Worm (Caenorhabditis elegans): ENCODE data around the gene F44E2.7.

The F44E2.7 gene

DNA sequence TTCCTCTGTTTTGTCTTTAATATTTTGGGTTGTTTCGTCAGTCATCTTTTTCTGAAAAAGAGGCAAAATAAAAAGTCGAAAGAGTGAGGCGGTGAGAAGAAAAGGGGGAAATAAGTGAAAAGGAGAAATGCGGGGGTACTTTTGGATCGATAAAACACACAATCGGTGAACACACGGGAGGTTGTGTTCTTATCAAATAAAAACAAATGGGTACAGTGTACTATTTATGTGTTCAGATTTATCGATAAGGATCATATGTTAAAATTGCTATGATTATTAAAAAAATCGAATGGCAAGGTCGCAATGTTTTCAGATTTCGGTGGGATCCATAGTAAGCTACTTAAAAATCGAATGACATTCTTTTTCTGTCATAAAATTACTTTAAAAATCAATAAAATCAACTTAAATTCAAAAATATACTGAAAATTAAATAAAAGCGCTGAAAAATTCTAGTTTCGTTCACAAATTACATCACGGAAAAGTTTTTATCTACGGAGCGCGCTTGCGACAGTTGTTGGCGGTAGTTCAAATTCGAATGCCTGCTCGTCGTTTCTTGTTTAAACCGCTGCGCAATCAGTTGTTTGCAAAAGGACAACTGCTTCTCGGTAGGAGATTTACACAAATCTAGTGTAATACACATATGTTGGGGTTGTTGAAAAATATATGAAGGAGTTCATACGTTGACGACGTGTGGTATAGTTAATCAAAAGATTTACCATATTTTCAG is 38.9 kb downstream of the F44E2.7 start, which contains the start of gene prx-19:
TSS of gene prx-19 (minus strand) at position 51 of the 727 bp plus-strand sequence.
- TF ChIP-seq Y22D7AL.16 (tag; optimal IDR thresholded peaks at IDR 0.05) (no peak), ceh-34 (tag; optimal IDR thresholded peaks at IDR 0.05) (no peak), lim-6 (tag; optimal IDR thresholded peaks at IDR 0.05) (no peak), unc-3 (GFP tag; conservative IDR thresholded peaks at IDR 0.05) (no peak), unc-3 (tag; optimal IDR thresholded peaks at IDR 0.05) (no peak), unc-55 (GFP tag; optimal IDR thresholded peaks at IDR 0.05) (peak; percentile 15), elt-2 (tag; optimal IDR thresholded peaks at IDR 0.05) (peak; percentile 26), ceh-45 (GFP tag; IDR thresholded peaks at IDR 0.05) (no peak), unc-42 (tag; optimal IDR thresholded peaks at IDR 0.05) (peak; percentile 85), ceh-22 (tag; optimal IDR thresholded peaks at IDR 0.05) (no peak), npax-4 (tag; optimal IDR thresholded peaks at IDR 0.05) (no peak), nfya-1 (tag; optimal IDR thresholded peaks at IDR 0.05) (peak; percentile 43), elt-4 (tag; optimal IDR thresholded peaks at IDR 0.05) (no peak), K09A11.1 (tag; optimal IDR thresholded peaks at IDR 0.05; ENCODE audit: insufficient read depth) (no peak), pqm-1 (tag; optimal IDR thresholded peaks at IDR 0.05) (no peak), rnt-1 (tag; optimal IDR thresholded peaks at IDR 0.05) (no peak), hlh-30 (tag; optimal IDR thresholded peaks at IDR 0.05; ENCODE audit: insufficient read depth) (no peak), hlh-8 (tag; optimal IDR thresholded peaks at IDR 0.05) (no peak), ztf-16 (tag; optimal IDR thresholded peaks at IDR 0.05) (no peak), T23F11.4 (GFP tag; optimal IDR thresholded peaks at IDR 0.05) (no peak), fkh-10 (GFP tag; optimal IDR thresholded peaks at IDR 0.05) (no peak), ahr-1 (tag; optimal IDR thresholded peaks at IDR 0.05) (no peak), ceh-2 (tag; optimal IDR thresholded peaks at IDR 0.05) (no peak), hlh-13 (GFP tag; optimal IDR thresholded peaks at IDR 0.05) (no peak), ceh-24 (tag; optimal IDR thresholded peaks at IDR 0.05) (no peak), ceh-19 (GFP tag; optimal IDR thresholded peaks at IDR 0.05) (no peak), ceh-18 (tag; optimal IDR thresholded peaks at IDR 0.05) (no peak), pag-3 (tag; optimal IDR thresholded peaks at IDR 0.05; ENCODE audit: borderline replicate concordance) (no peak), lin-11 (tag; optimal IDR thresholded peaks at IDR 0.05) (no peak)

DNA sequence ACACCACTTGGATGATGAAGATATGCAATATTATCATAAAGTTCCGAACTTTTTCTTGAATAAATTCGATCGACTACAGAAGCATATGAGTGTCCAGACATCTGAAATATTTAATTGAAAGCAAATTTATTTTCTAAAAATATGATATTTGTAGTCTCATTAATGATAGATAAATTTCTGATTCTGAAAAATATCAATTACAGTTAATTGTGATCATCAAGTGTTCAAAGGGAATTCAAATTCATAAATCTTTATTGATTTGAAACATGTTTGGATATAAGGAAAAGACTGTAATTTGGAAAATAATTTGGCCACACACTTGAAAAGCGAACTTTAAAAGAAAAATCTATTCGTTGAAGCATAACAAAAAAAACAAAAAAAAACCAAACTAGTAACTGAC is 41.0 kb downstream of the F44E2.7 start, which contains the start of gene F54F2.7:
TSS of gene F54F2.7 (minus strand) at position 101 of the 400 bp plus-strand sequence.
- TF ChIP-seq lim-6 (tag; optimal IDR thresholded peaks at IDR 0.05), result no peak
- TF ChIP-seq unc-55 (GFP tag; optimal IDR thresholded peaks at IDR 0.05), result no peak
- no peak for TF ChIP-seq K02D7.2 (tag; optimal IDR thresholded peaks at IDR 0.05)
- TF ChIP-seq ceh-24 (tag; optimal IDR thresholded peaks at IDR 0.05), result no peak
- no peak for TF ChIP-seq sox-2 (GFP tag; IDR thresholded peaks at IDR 0.05)
- no peak for TF ChIP-seq ceh-22 (tag; optimal IDR thresholded peaks at IDR 0.05)
- TF ChIP-seq ama-1 (optimal IDR thresholded peaks at IDR 0.05), result no peak
- no peak for TF ChIP-seq lin-11 (tag; optimal IDR thresholded peaks at IDR 0.05)
- no peak for TF ChIP-seq Y22D7AL.16 (tag; optimal IDR thresholded peaks at IDR 0.05)
- TF ChIP-seq C08G9.2 (tag; optimal IDR thresholded peaks at IDR 0.05), result no peak
- TF ChIP-seq pha-4 (tag; optimal IDR thresholded peaks at IDR 0.05), result no peak

DNA sequence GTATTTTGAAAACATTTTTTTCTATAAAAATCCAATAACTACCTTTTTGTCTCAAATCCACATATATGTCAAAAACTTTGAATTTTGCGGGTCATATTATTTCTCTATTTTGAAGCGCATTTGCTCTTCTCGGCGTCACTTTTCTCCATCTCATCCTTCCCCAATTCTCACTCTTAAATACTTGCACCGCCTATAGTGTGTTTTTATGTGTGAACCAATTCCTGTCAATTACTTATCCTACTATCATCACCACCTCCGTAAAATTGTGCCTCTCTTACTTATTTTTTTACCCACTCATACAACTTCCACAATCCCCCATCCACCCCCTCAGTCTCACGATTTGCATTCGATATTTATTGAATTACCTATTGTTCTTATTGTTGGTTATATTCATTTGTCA is 42.5 kb downstream of the F44E2.7 start:
- no peak for TF ChIP-seq ahr-1 (tag; optimal IDR thresholded peaks at IDR 0.05)
- no peak for TF ChIP-seq ceh-24 (tag; optimal IDR thresholded peaks at IDR 0.05)
- TF ChIP-seq ama-1 (optimal IDR thresholded peaks at IDR 0.05), result no peak
- no peak for TF ChIP-seq madf-2 (tag; optimal IDR thresholded peaks at IDR 0.05)
- no peak for TF ChIP-seq hlh-15 (tag; optimal IDR thresholded peaks at IDR 0.05)
- no peak for TF ChIP-seq ceh-31 (tag; optimal IDR thresholded peaks at IDR 0.05)
- no peak for TF ChIP-seq unc-3 (GFP tag; conservative IDR thresholded peaks at IDR 0.05)
- TF ChIP-seq unc-3 (tag; optimal IDR thresholded peaks at IDR 0.05), result no peak
- no peak for TF ChIP-seq unc-55 (GFP tag; optimal IDR thresholded peaks at IDR 0.05)
- TF ChIP-seq ceh-34 (tag; optimal IDR thresholded peaks at IDR 0.05), result no peak
- no peak for TF ChIP-seq sdc-2 (tag; optimal IDR thresholded peaks at IDR 0.05)
- TF ChIP-seq mec-3 (tag; optimal IDR thresholded peaks at IDR 0.05; ENCODE audit: borderline replicate concordance), result no peak
- TF ChIP-seq dve-1 (tag; optimal IDR thresholded peaks at IDR 0.05), result no peak
- TF ChIP-seq ceh-45 (GFP tag; IDR thresholded peaks at IDR 0.05), result no peak
- TF ChIP-seq tbx-7 (tag; optimal IDR thresholded peaks at IDR 0.05), result no peak
